Worm (Caenorhabditis elegans) whole organism, L4 larva: ENCODE results near the gene F49F1.14.
A peak's percentile ranks its signal among the peaks of the same experiment; 100 is the strongest.

Experiments
- F10B5.3 ChIP-seq: sonication (generic microtip); optimal IDR thresholded peaks from 2 replicates; lab custom pipeline; 2016; ENCODE audit warnings: mild to moderate bottlenecking, missing genetic modification characterization, missing compliant biosample characterization
- F26F4.8 ChIP-seq: fragments of 200-800 bp; sonication (Bioruptor generic); conservative IDR thresholded peaks from 2 replicates; pipeline ENCODE4 v1.3.6; 2022; ENCODE audit warnings: missing genetic modification characterization, missing compliant biosample characterization
- F49E8.2 ChIP-seq: sonication (generic microtip); optimal IDR thresholded peaks from 2 replicates; lab custom pipeline; 2016; ENCODE audit warnings: missing compliant biosample characterization, mild to moderate bottlenecking, missing genetic modification characterization, borderline replicate concordance
- T20F7.1 ChIP-seq: fragments of 200-800 bp; sonication (Bioruptor generic); optimal IDR thresholded peaks from 2 replicates; lab custom pipeline; 2018; ENCODE audit warnings: mild to moderate bottlenecking, missing genetic modification characterization, missing compliant biosample characterization
- T26A8.4 ChIP-seq: fragments of 200-800 bp; sonication (Bioruptor generic); IDR thresholded peaks from 2 replicates; pipeline ENCODE4 v1.3.6; 2022; ENCODE audit warnings: missing genetic modification characterization, missing compliant biosample characterization
- Y105C5A.15 ChIP-seq: fragments of 200-800 bp; sonication (Bioruptor generic); IDR thresholded peaks from 2 replicates; pipeline ENCODE4 v1.3.6; 2022; ENCODE audit warnings: missing genetic modification characterization, missing compliant biosample characterization
- Y48G9A.11 ChIP-seq: fragments of 200-800 bp; sonication (Bioruptor generic); IDR thresholded peaks from 2 replicates; pipeline ENCODE4 v1.3.6; 2022; ENCODE audit warnings: missing genetic modification reagents, missing genetic modification characterization, missing compliant biosample characterization
- Y75B8A.6 ChIP-seq: fragments of 200-800 bp; sonication (Bioruptor generic); IDR thresholded peaks from 2 replicates; pipeline ENCODE4 v1.3.6; 2022; ENCODE audit warnings: missing genetic modification reagents, missing genetic modification characterization, missing compliant biosample characterization
- aha-1 ChIP-seq: fragments of 150-350 bp; peaks from one replicate; lab custom pipeline; 2014; ENCODE audit warnings: missing biosample characterization, missing genetic modification characterization
- aly-2 ChIP-seq: sonication (generic microtip); optimal IDR thresholded peaks from 2 replicates; lab custom pipeline; 2018; ENCODE audit warnings: missing biosample characterization, missing genetic modification characterization
- arid-1 ChIP-seq: fragments of 200-800 bp; sonication (Bioruptor generic); conservative IDR thresholded peaks from 2 replicates; pipeline ENCODE4 v1.3.6; 2022; ENCODE audit warnings: missing genetic modification reagents, missing genetic modification characterization, missing compliant biosample characterization
- ceh-28 ChIP-seq: fragments of 150-350 bp; optimal IDR thresholded peaks from 2 replicates; lab custom pipeline; 2014; ENCODE audit warnings: missing biosample characterization, missing genetic modification reagents, missing genetic modification characterization
- ceh-44 ChIP-seq: fragments of 200-800 bp; sonication (Bioruptor generic); IDR thresholded peaks from 2 replicates; pipeline ENCODE4 v1.3.6; 2022; ENCODE audit warnings: missing genetic modification reagents, missing genetic modification characterization, missing compliant biosample characterization
- ces-1 ChIP-seq: fragments of 150-350 bp; sonication (generic microtip); optimal IDR thresholded peaks from 4 replicates; lab custom pipeline; 2014; ENCODE audit warnings: missing biosample characterization, missing genetic modification reagents, missing genetic modification characterization
- ctbp-1 ChIP-seq: fragments of 200-800 bp; sonication (Bioruptor generic); IDR thresholded peaks from 2 replicates; pipeline ENCODE4 v1.3.6; 2022; ENCODE audit warnings: missing genetic modification reagents, missing genetic modification characterization, missing compliant biosample characterization
- dmd-6 ChIP-seq: fragments of 200-800 bp; sonication (Bioruptor generic); IDR thresholded peaks from 2 replicates; pipeline ENCODE4 v1.3.6; 2022; ENCODE audit warnings: missing genetic modification reagents, missing genetic modification characterization, missing compliant biosample characterization
- dmd-9 ChIP-seq: fragments of 200-800 bp; sonication (Bioruptor generic); IDR thresholded peaks from 2 replicates; pipeline ENCODE4 v1.3.6; 2022; ENCODE audit warnings: missing genetic modification reagents, missing genetic modification characterization, missing compliant biosample characterization
- dve-1 ChIP-seq: sonication (generic microtip); optimal IDR thresholded peaks from 2 replicates; lab custom pipeline; 2017; ENCODE audit warnings: antibody characterized with exemption, mild to moderate bottlenecking, missing genetic modification characterization, missing compliant biosample characterization; ENCODE audit not compliant: insufficient read depth
- egl-27 ChIP-seq: sonication (generic microtip); optimal IDR thresholded peaks from 3 replicates; lab custom pipeline; 2017; ENCODE audit warnings: missing biosample characterization, missing genetic modification reagents, missing genetic modification characterization
- fos-1 ChIP-seq: fragments of 150-350 bp; optimal IDR thresholded peaks from 2 replicates; lab custom pipeline; 2014; ENCODE audit warnings: missing biosample characterization, missing genetic modification characterization
- gei-8 ChIP-seq: fragments of 200-800 bp; sonication (Bioruptor generic); optimal IDR thresholded peaks from 2 replicates; lab custom pipeline; 2018; ENCODE audit warnings: mild to moderate bottlenecking, missing genetic modification characterization, missing compliant biosample characterization
- hlh-11 ChIP-seq: fragments of 200-800 bp; sonication (Bioruptor generic); optimal IDR thresholded peaks from 2 replicates; lab custom pipeline; 2018; ENCODE audit warnings: mild to moderate bottlenecking, missing genetic modification characterization, missing compliant biosample characterization
- lim-7 ChIP-seq: fragments of 200-800 bp; sonication (Bioruptor generic); IDR thresholded peaks from 2 replicates; pipeline ENCODE4 v1.3.6; 2022; ENCODE audit warnings: missing genetic modification characterization, missing compliant biosample characterization
- lin-1 ChIP-seq: fragments of 200-800 bp; sonication (Bioruptor generic); IDR thresholded peaks from 2 replicates; pipeline ENCODE4 v1.3.6; 2022; ENCODE audit warnings: missing genetic modification reagents, missing genetic modification characterization, missing compliant biosample characterization
- lin-13 ChIP-seq: fragments of 150-350 bp; optimal IDR thresholded peaks from 2 replicates; lab custom pipeline; 2014; ENCODE audit warnings: missing biosample characterization, missing genetic modification reagents, missing genetic modification characterization
- lin-38 ChIP-seq: fragments of 200-800 bp; sonication (Bioruptor generic); IDR thresholded peaks from 2 replicates; pipeline ENCODE4 v1.3.6; 2022; ENCODE audit warnings: missing genetic modification reagents, missing genetic modification characterization, missing compliant biosample characterization
- lin-39 ChIP-seq: fragments of 150-350 bp; optimal IDR thresholded peaks from 2 replicates; lab custom pipeline; 2014; ENCODE audit warnings: missing biosample characterization, missing genetic modification reagents, missing genetic modification characterization
- lir-3 ChIP-seq: sonication (generic microtip); optimal IDR thresholded peaks from 2 replicates; lab custom pipeline; 2016; ENCODE audit warnings: mild to moderate bottlenecking, missing genetic modification characterization, missing compliant biosample characterization
- lsy-2 ChIP-seq, 2 experiments: fragments of 150-350 bp in 1 of 2; sonication (generic microtip) in 1 of 2; optimal IDR thresholded peaks; 2 replicates each; lab custom pipeline; 2014 to 2017; ENCODE audit warnings: missing biosample characterization in 2 of 2, missing genetic modification characterization in 2 of 2
- madf-5 ChIP-seq, 2 experiments: fragments of 200-800 bp; sonication (Bioruptor generic); IDR thresholded peaks; 2 replicates each; pipeline ENCODE4 v1.3.6; 2022; ENCODE audit warnings: missing compliant biosample characterization in 2 of 2, missing genetic modification characterization in 2 of 2
- mdl-1 ChIP-seq, 2 experiments: fragments of 150-350 bp in 1 of 2; sonication (generic microtip) in 1 of 2; optimal IDR thresholded peaks; 2 replicates each; lab custom pipeline; 2014 to 2017; ENCODE audit warnings: missing biosample characterization in 2 of 2, missing genetic modification characterization in 2 of 2
- mep-1 ChIP-seq: fragments of 150-350 bp; sonication (generic microtip); optimal IDR thresholded peaks from 3 replicates; lab custom pipeline; 2014; ENCODE audit warnings: missing biosample characterization, missing genetic modification characterization
- mes-2 ChIP-seq: sonication (generic microtip); optimal IDR thresholded peaks from 2 replicates; lab custom pipeline; 2016; ENCODE audit warnings: missing genotype, mild to moderate bottlenecking, missing genetic modification characterization, missing compliant biosample characterization; ENCODE audit not compliant: poor library complexity, severe bottlenecking
- mxl-3 ChIP-seq: fragments of 200-800 bp; sonication (Bioruptor generic); optimal IDR thresholded peaks from 2 replicates; lab custom pipeline; 2018; ENCODE audit warnings: mild to moderate bottlenecking, missing genetic modification characterization, missing compliant biosample characterization
- nhr-237 ChIP-seq: sonication (generic microtip); optimal IDR thresholded peaks from 2 replicates; lab custom pipeline; 2017; ENCODE audit warnings: missing biosample characterization, missing genetic modification characterization
- nhr-25 ChIP-seq: sonication (generic microtip); optimal IDR thresholded peaks from 2 replicates; lab custom pipeline; 2017; ENCODE audit warnings: missing genetic modification characterization, mild to moderate bottlenecking, missing compliant biosample characterization, antibody characterized with exemption, moderate library complexity, borderline replicate concordance; ENCODE audit not compliant: insufficient read depth
- nhr-41 ChIP-seq: fragments of 200-800 bp; sonication (Bioruptor generic); IDR thresholded peaks from 2 replicates; pipeline ENCODE4 v1.3.6; 2022; ENCODE audit warnings: missing genetic modification reagents, missing genetic modification characterization, missing compliant biosample characterization
- nhr-48 ChIP-seq: sonication (generic microtip); optimal IDR thresholded peaks from 2 replicates; lab custom pipeline; 2016; ENCODE audit warnings: mild to moderate bottlenecking, missing genetic modification characterization, missing compliant biosample characterization
- pha-4 ChIP-seq, 2 experiments: fragments of 150-350 bp in 1 of 2; fragments of 200-800 bp in 1 of 2; sonication (Bioruptor generic) in 1 of 2; IDR thresholded peaks in 1 of 2; optimal IDR thresholded peaks in 1 of 2; 2 replicates each; pipeline versions ENCODE4 v1.3.6 to Lab custom; 2014 to 2022; ENCODE audit warnings: missing genetic modification characterization in 2 of 2, missing genetic modification reagents in 2 of 2, missing biosample characterization in 1 of 2, missing compliant biosample characterization in 1 of 2
- php-3 ChIP-seq: fragments of 200-800 bp; sonication (Bioruptor generic); IDR thresholded peaks from 2 replicates; pipeline ENCODE4 v1.3.6; 2022; ENCODE audit warnings: missing genetic modification reagents, missing genetic modification characterization, missing compliant biosample characterization
- set-16 ChIP-seq: fragments of 200-800 bp; sonication (Bioruptor generic); IDR thresholded peaks from 2 replicates; pipeline ENCODE4 v1.3.6; 2022; ENCODE audit warnings: missing genetic modification reagents, missing genetic modification characterization, missing compliant biosample characterization
- snpc-4 ChIP-seq: fragments of 150-350 bp; optimal IDR thresholded peaks from 2 replicates; lab custom pipeline; 2014; ENCODE audit warnings: missing biosample characterization, missing genetic modification characterization
- spr-1 ChIP-seq: sonication (generic microtip); optimal IDR thresholded peaks from 2 replicates; lab custom pipeline; 2016; ENCODE audit warnings: mild to moderate bottlenecking, missing genetic modification characterization, missing compliant biosample characterization
- tag-97 ChIP-seq: fragments of 200-800 bp; sonication (Bioruptor generic); IDR thresholded peaks from 2 replicates; pipeline ENCODE4 v1.3.6; 2022; ENCODE audit warnings: missing genetic modification characterization, missing compliant biosample characterization
- tra-1 ChIP-seq: fragments of 200-800 bp; sonication (Bioruptor generic); IDR thresholded peaks from 2 replicates; pipeline ENCODE4 v1.3.6; 2022; ENCODE audit warnings: missing genetic modification reagents, missing genetic modification characterization, missing compliant biosample characterization
- unc-130 ChIP-seq: sonication (generic microtip); optimal IDR thresholded peaks from 2 replicates; lab custom pipeline; 2016; ENCODE audit warnings: missing genetic modification reagents, missing genetic modification characterization, missing compliant biosample characterization
- vab-7 ChIP-seq: fragments of 200-800 bp; sonication (Bioruptor generic); IDR thresholded peaks from 2 replicates; pipeline ENCODE4 v1.3.6; 2022; ENCODE audit warnings: missing genetic modification reagents, missing genetic modification characterization, missing compliant biosample characterization
- zag-1 ChIP-seq: fragments of 150-350 bp; optimal IDR thresholded peaks from 2 replicates; lab custom pipeline; 2014; ENCODE audit warnings: missing biosample characterization, missing genetic modification characterization
- zip-11 ChIP-seq: fragments of 200-800 bp; sonication (Bioruptor generic); IDR thresholded peaks from 2 replicates; pipeline ENCODE4 v1.3.6; 2022; ENCODE audit warnings: missing genetic modification characterization, missing compliant biosample characterization
- ztf-7 ChIP-seq: fragments of 150-350 bp; optimal IDR thresholded peaks from 2 replicates; lab custom pipeline; 2014; ENCODE audit warnings: missing biosample characterization, missing genetic modification characterization

The F49F1.14 gene

DNA sequence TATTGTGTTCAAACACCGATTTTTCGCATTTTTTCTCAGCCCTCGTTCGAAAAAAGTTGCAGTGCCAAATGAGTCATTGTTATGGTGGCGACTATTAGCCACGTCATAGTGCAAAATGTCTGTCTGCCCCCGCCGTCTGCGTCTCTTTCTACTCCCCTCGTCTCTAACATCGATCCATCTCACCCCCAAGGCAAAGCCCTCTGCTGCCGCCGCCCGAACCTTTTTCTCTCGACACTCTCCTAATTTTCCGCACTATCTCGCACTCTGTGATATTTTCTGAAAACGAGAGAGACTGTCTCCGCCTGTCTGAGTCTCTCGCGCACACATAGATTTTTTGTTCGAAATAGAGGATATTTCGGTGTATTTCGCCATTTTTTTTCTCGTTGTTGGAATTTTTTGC is 19.2 kb downstream of the F49F1.14 start (continued):
- TF ChIP-seq F10B5.3 (tag; lab: Kevin White, UChicago) (no peak), fos-1 (no peak), set-16 (peak; percentile 63; the same call in 1 of the 2 replicates), tra-1 (GFP tag; lab: Robert Waterston, UW) (peak; percentile 62; the same call in 1 of the 2 replicates), lir-3 (tag; lab: Kevin White, UChicago) (no peak), nhr-237 (tag; lab: Kevin White, UChicago) (no peak), snpc-4 (tag; lab: Kevin White, UChicago) (no peak), mdl-1 (tag; optimal IDR thresholded peaks at IDR 0.05; lab: Kevin White, UChicago) (peak in 1 of 2 experiments; percentile 59), ces-1 (GFP tag; lab: Kevin White, UChicago) (no peak), F49E8.2 (tag; lab: Kevin White, UChicago) (no peak), mep-1 (tag; lab: Kevin White, UChicago) (peak; percentile 75), vab-7 (GFP tag; lab: Robert Waterston, UW) (no peak), egl-27 (tag; lab: Kevin White, UChicago) (no peak), lsy-2 (tag; optimal IDR thresholded peaks at IDR 0.05; lab: Kevin White, UChicago) (peak in 1 of 2 experiments; percentile 69), pha-4 (GFP tag; IDR thresholded peaks at IDR 0.05; lab: Robert Waterston, UW) (peak; percentile 72), pha-4 (tag; optimal IDR thresholded peaks at IDR 0.05; lab: Kevin White, UChicago) (no peak), Y75B8A.6 (GFP tag; lab: Robert Waterston, UW) (no peak), arid-1 (GFP tag; lab: Robert Waterston, UW) (no peak; the same call in 1 of the 2 replicates), ctbp-1 (GFP tag; lab: Robert Waterston, UW) (peak; percentile 70; the same call in 1 of the 2 replicates), lin-13 (GFP tag; lab: Kevin White, UChicago) (no peak), F26F4.8 (GFP tag; lab: Robert Waterston, UW) (no peak), Y105C5A.15 (no peak), lin-39 (no peak), dmd-6 (GFP tag; lab: Robert Waterston, UW) (peak; percentile 75), aha-1 (peak; percentile 94), madf-5 (GFP tag; IDR thresholded peaks at IDR 0.05; lab: Robert Waterston, UW) (no peak), nhr-48 (tag; lab: Kevin White, UChicago) (peak; percentile 68), nhr-25 (tag; lab: Kevin White, UChicago) (no peak), unc-130 (no peak), nhr-41 (GFP tag; lab: Robert Waterston, UW) (no peak), mes-2 (tag; lab: Kevin White, UChicago) (peak; percentile 72), gei-8 (no peak), spr-1 (peak; percentile 5), ceh-28 (peak; percentile 62), php-3 (no peak), dve-1 (tag; lab: Kevin White, UChicago) (peak; percentile 89), T26A8.4 (GFP tag; lab: Robert Waterston, UW) (peak; percentile 53; the same call in 1 of the 2 replicates), T20F7.1 (GFP tag; lab: Kevin White, UChicago) (no peak), lin-1 (GFP tag; lab: Robert Waterston, UW) (no peak), mxl-3 (GFP tag; lab: Kevin White, UChicago) (no peak), lim-7 (GFP tag; lab: Robert Waterston, UW) (no peak), dmd-9 (GFP tag; lab: Robert Waterston, UW) (no peak), ztf-7 (no peak), tag-97 (GFP tag; lab: Robert Waterston, UW) (no peak), zag-1 (tag; lab: Kevin White, UChicago) (no peak), zip-11 (GFP tag; lab: Robert Waterston, UW) (no peak), aly-2 (tag; lab: Kevin White, UChicago) (no peak), lin-38 (GFP tag; lab: Robert Waterston, UW) (peak; percentile 55), Y48G9A.11 (GFP tag; lab: Robert Waterston, UW) (no peak), hlh-11 (tag; lab: Kevin White, UChicago) (peak; percentile 90), ceh-44 (GFP tag; lab: Robert Waterston, UW) (no peak)
